Worm (Caenorhabditis elegans): ENCODE measurements around the gene ipla-3.

The ipla-3 gene

DNA sequence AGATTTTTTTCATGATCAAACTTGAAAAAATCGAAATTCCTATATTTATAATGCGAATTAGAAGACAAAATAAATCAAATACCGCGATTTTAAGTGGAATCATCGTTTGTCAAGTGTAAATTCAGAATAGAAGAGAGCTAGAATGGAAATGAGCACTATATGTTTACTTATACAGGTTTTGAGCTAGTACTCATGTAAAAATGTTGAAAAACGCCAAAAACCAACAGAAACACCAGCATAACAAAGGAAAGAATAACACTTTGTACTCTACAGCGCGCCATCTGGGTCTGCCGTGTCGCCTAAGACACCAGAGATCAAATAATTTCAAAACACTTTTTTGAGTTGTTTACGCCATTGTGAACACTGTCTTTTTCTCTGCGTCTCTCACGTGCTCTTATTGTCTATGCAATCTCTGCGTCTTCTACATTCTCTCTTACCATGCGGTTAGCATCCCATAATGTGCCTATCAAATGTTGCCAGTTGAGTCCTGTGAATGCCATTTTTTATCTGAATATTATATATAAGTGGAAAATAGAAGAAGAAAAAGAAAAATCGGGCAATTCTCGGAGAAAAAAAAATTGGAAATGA, at the start of gene ipla-3 (continued):
- peak; percentile 62 for TF ChIP-seq rbr-2 (tag; optimal IDR thresholded peaks at IDR 0.05)
- peak; percentile 46 for TF ChIP-seq nhr-76 (tag; optimal IDR thresholded peaks at IDR 0.05)
- TF ChIP-seq nhr-48 (tag; optimal IDR thresholded peaks at IDR 0.05), result peak; percentile 94
- TF ChIP-seq gei-8 (GFP tag; optimal IDR thresholded peaks at IDR 0.05), result no peak
- TF ChIP-seq Y105C5A.15 (GFP tag; IDR thresholded peaks at IDR 0.05), result no peak
- TF ChIP-seq dpl-1 (GFP tag; optimal IDR thresholded peaks at IDR 0.05), result peak; percentile 54
- TF ChIP-seq unc-130 (GFP tag; optimal IDR thresholded peaks at IDR 0.05), result no peak

DNA sequence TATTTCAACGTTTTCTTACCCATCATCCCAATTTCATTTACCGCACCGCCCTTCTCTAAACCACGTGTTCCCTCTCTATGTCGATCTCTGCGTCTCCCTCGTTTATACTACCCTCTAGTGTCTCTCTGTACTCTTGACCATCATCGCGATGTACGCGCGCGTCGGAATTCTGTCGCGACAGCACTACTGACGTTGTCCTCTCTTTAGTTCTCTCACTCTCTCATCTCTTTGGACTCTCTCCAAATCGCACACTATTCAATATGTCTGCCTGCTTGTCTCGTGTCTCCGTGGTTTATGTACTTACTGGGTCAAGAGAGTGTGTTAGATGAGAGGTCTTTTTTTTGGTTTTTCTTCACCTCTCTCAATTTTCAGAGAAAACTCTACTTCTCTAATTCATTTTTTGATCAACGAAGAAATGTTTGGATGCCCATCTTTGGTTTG, 49.2 kb upstream of the ipla-3 start:
- peak; percentile 76; the same call in 1 of the 2 replicates for TF ChIP-seq nhr-42 (GFP tag; IDR thresholded peaks at IDR 0.05)
- TF ChIP-seq hlh-30 (tag; optimal IDR thresholded peaks at IDR 0.05; ENCODE audit: insufficient read depth), result peak; percentile 99
- TF ChIP-seq dmd-9 (GFP tag; IDR thresholded peaks at IDR 0.05), result peak; percentile 74
- no peak for TF ChIP-seq ceh-62 (tag; optimal IDR thresholded peaks at IDR 0.05)
- peak; percentile 93 for TF ChIP-seq egl-43 (GFP tag; IDR thresholded peaks at IDR 0.05)
- TF ChIP-seq lin-29 (GFP tag; IDR thresholded peaks at IDR 0.05), result peak; percentile 62
- TF ChIP-seq saeg-2 (GFP tag; IDR thresholded peaks at IDR 0.05), result peak; percentile 84
- peak; percentile 44 for TF ChIP-seq lin-13 (GFP tag; optimal IDR thresholded peaks at IDR 0.05)
- TF ChIP-seq aha-1 (tag), result peak; percentile 100
- TF ChIP-seq pha-4 (GFP tag; IDR thresholded peaks at IDR 0.05), result peak; percentile 82
- TF ChIP-seq pha-4 (tag; optimal IDR thresholded peaks at IDR 0.05), result peak; percentile 100
- peak; percentile 98 for TF ChIP-seq hlh-11 (tag; optimal IDR thresholded peaks at IDR 0.05)
- TF ChIP-seq zfp-2 (tag; optimal IDR thresholded peaks at IDR 0.05), result peak; percentile 59
- TF ChIP-seq attf-4 (tag; optimal IDR thresholded peaks at IDR 0.05), result no peak
- no peak for TF ChIP-seq aly-2 (tag; optimal IDR thresholded peaks at IDR 0.05)
- TF ChIP-seq nhr-237 (tag; optimal IDR thresholded peaks at IDR 0.05), result no peak
- TF ChIP-seq cey-2 (tag; optimal IDR thresholded peaks at IDR 0.05; ENCODE audit: borderline replicate concordance, insufficient read depth), result no peak
- 0 out of 2 replicates have a peak, but pooled peaks have one; percentile 14 for TF ChIP-seq dmd-8 (GFP tag; IDR thresholded peaks at IDR 0.05)
- peak; percentile 76 for TF ChIP-seq set-16 (GFP tag; IDR thresholded peaks at IDR 0.05)
- peak; percentile 96 for TF ChIP-seq nhr-11 (tag; optimal IDR thresholded peaks at IDR 0.05)
- TF ChIP-seq php-3 (GFP tag; IDR thresholded peaks at IDR 0.05), result peak; percentile 72
- peak; percentile 5 for TF ChIP-seq ama-1 (optimal IDR thresholded peaks at IDR 0.05)
- TF ChIP-seq snpc-4 (tag; optimal IDR thresholded peaks at IDR 0.05), result peak; percentile 7
- TF ChIP-seq unc-62 (GFP tag; optimal IDR thresholded peaks at IDR 0.05 in 1 of 2), result peak in 1 of 2 experiments; percentile 100
- no peak for TF ChIP-seq unc-62 (tag; optimal IDR thresholded peaks at IDR 0.05)
- peak; percentile 66; the same call in 1 of the 2 replicates for TF ChIP-seq daf-19 (GFP tag; conservative IDR thresholded peaks at IDR 0.05)
- no peak for TF ChIP-seq lin-39 (tag; optimal IDR thresholded peaks at IDR 0.05)
- TF ChIP-seq ZK337.2 (GFP tag; IDR thresholded peaks at IDR 0.05), result no peak
- peak; percentile 80 to 84 for TF ChIP-seq daf-16 (GFP tag; optimal IDR thresholded peaks at IDR 0.05)
- TF ChIP-seq daf-16 (tag; optimal IDR thresholded peaks at IDR 0.05), result peak; percentile 72
- TF ChIP-seq dpl-1 (GFP tag; optimal IDR thresholded peaks at IDR 0.05), result peak; percentile 70
- TF ChIP-seq nhr-48 (tag; optimal IDR thresholded peaks at IDR 0.05), result peak; percentile 97
- TF ChIP-seq arid-1 (GFP tag; conservative IDR thresholded peaks at IDR 0.05), result peak; percentile 83
- TF ChIP-seq F37D6.2 (tag; optimal IDR thresholded peaks at IDR 0.05), result peak; percentile 89
- peak; percentile 20 for TF ChIP-seq zag-1 (tag; optimal IDR thresholded peaks at IDR 0.05)
- peak; percentile 96 for TF ChIP-seq ctbp-1 (GFP tag; IDR thresholded peaks at IDR 0.05)
- peak; percentile 69; the same call in 1 of the 2 replicates for TF ChIP-seq madf-9 (GFP tag; conservative IDR thresholded peaks at IDR 0.05)
- TF ChIP-seq gei-8 (GFP tag; optimal IDR thresholded peaks at IDR 0.05), result peak; percentile 73
- peak; percentile 69 for TF ChIP-seq ceh-32 (tag; optimal IDR thresholded peaks at IDR 0.05; ENCODE audit: poor library complexity)
- TF ChIP-seq mxl-2 (GFP tag; conservative IDR thresholded peaks at IDR 0.05), result no peak
- TF ChIP-seq rbr-2 (tag; optimal IDR thresholded peaks at IDR 0.05), result peak; percentile 97
- TF ChIP-seq mes-2 (tag; optimal IDR thresholded peaks at IDR 0.05; ENCODE audit: poor library complexity, severe bottlenecking), result peak; percentile 87
- no peak for TF ChIP-seq daf-8 (GFP tag; IDR thresholded peaks at IDR 0.05)
- peak; percentile 97 for TF ChIP-seq hmg-1.1 (GFP tag; IDR thresholded peaks at IDR 0.05)
- TF ChIP-seq T26A8.4 (GFP tag; IDR thresholded peaks at IDR 0.05), result peak; percentile 84
- peak; percentile 89 for TF ChIP-seq spr-1 (tag; optimal IDR thresholded peaks at IDR 0.05)
